Worm (Caenorhabditis elegans): ENCODE results near the gene col-162.
A peak's percentile ranks its signal among the peaks of the same experiment; 100 is the strongest.

Gene col-162

DNA sequence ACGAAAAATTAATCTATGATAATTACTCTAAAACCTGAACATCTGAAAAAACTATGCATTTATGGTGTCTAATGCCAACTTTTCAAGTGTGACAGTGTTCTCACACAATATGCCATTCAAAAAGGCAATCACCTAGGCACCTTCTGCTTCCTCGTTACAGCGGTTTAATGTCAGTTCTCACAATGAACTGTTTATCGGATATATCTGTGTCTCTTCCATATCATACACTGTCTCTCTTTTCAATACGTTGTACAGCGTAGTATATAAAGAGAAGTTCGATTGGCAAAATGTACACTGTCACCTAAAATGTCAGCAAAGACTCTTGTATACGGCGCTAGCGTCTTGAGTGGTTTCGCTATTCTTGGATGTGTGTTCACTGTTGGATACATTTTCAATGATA lies at the start of gene col-162:
Gene col-162, plus strand, starts transcription at position 301 of the 400 bp plus-strand sequence.
- TF ChIP-seq lsy-2 (tag; optimal IDR thresholded peaks at IDR 0.05) (no peak), lin-13 (tag; optimal IDR thresholded peaks at IDR 0.05) (no peak), unc-120 (tag; optimal IDR thresholded peaks at IDR 0.05; ENCODE audit: poor library complexity, severe bottlenecking) (no peak), unc-62 (GFP tag; optimal IDR thresholded peaks at IDR 0.05) (no peak), flh-1 (GFP tag; optimal IDR thresholded peaks at IDR 0.05) (no peak), ceh-43 (GFP tag; optimal IDR thresholded peaks at IDR 0.05) (no peak), ces-1 (GFP tag; optimal IDR thresholded peaks at IDR 0.05) (no peak), M03D4.4 (tag; optimal IDR thresholded peaks at IDR 0.05) (no peak)

DNA sequence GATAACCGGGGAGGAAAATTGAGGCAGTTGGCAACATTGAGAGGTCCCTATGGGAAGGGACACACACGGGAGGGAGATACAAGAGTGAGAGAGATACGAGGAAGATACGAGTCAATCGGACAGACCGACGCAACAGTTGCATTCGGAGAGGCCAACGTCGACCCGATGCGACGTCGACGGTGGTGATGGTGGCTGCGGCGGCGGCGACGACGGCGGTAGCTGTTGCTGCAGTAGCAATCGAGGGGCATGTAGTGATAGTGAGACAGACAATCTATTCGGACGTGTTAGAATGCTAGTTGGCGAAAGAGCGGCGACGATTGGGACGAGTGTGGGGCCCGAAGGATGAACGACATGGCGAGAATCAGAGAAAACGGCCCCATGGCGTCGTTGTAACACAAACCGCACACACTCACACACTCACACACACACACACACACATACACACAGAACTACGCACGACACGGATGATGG lies 48.4 kb upstream of the col-162 start:
- TF ChIP-seq ztf-11 (tag; optimal IDR thresholded peaks at IDR 0.05), result no peak
- no peak for TF ChIP-seq ceh-43 (GFP tag; optimal IDR thresholded peaks at IDR 0.05)
- TF ChIP-seq drap-1 (GFP tag; optimal IDR thresholded peaks at IDR 0.05), result peak; percentile 19
- no peak for TF ChIP-seq blmp-1 (tag; optimal IDR thresholded peaks at IDR 0.05)
- no peak for TF ChIP-seq snpc-4 (tag; optimal IDR thresholded peaks at IDR 0.05)
- TF ChIP-seq lin-32 (GFP tag; optimal IDR thresholded peaks at IDR 0.05), result no peak
- TF ChIP-seq ham-2 (GFP tag; optimal IDR thresholded peaks at IDR 0.05), result peak; percentile 61
- TF ChIP-seq mep-1 (tag; optimal IDR thresholded peaks at IDR 0.05), result no peak
- TF ChIP-seq zip-8 (tag; optimal IDR thresholded peaks at IDR 0.05), result peak; percentile 8
- no peak for TF ChIP-seq mls-2 (tag; optimal IDR thresholded peaks at IDR 0.05)
- peak; percentile 12 for TF ChIP-seq ces-1 (GFP tag; optimal IDR thresholded peaks at IDR 0.05)
- peak; percentile 39 for TF ChIP-seq flh-1 (GFP tag; optimal IDR thresholded peaks at IDR 0.05)
- TF ChIP-seq lsy-2 (tag; optimal IDR thresholded peaks at IDR 0.05), result no peak
- peak; percentile 32 for TF ChIP-seq elt-1 (tag; optimal IDR thresholded peaks at IDR 0.05; ENCODE audit: borderline replicate concordance, insufficient read depth)
- no peak for TF ChIP-seq bed-3 (GFP tag; optimal IDR thresholded peaks at IDR 0.05)
- no peak for TF ChIP-seq nhr-76 (tag; optimal IDR thresholded peaks at IDR 0.05)
- no peak for TF ChIP-seq ceh-83 (GFP tag; optimal IDR thresholded peaks at IDR 0.05)
- TF ChIP-seq nhr-237 (tag; optimal IDR thresholded peaks at IDR 0.05), result no peak
- TF ChIP-seq nhr-28 (tag; optimal IDR thresholded peaks at IDR 0.05), result no peak
- peak; percentile 86 for TF ChIP-seq hlh-1 (tag; optimal IDR thresholded peaks at IDR 0.05)
- TF ChIP-seq nhr-12 (tag; optimal IDR thresholded peaks at IDR 0.05), result no peak
- TF ChIP-seq mab-5 (tag; optimal IDR thresholded peaks at IDR 0.05), result no peak
- no peak for TF ChIP-seq tbx-8 (GFP tag; optimal IDR thresholded peaks at IDR 0.05)
- no peak for TF ChIP-seq ceh-39 (tag; optimal IDR thresholded peaks at IDR 0.05)
- TF ChIP-seq lin-13 (tag; optimal IDR thresholded peaks at IDR 0.05), result no peak
- peak; percentile 42 for TF ChIP-seq cnd-1 (tag; optimal IDR thresholded peaks at IDR 0.05)
- peak; percentile 17 for TF ChIP-seq unc-62 (GFP tag; optimal IDR thresholded peaks at IDR 0.05)
- peak; percentile 52 for TF ChIP-seq M03D4.4 (tag; optimal IDR thresholded peaks at IDR 0.05)
- TF ChIP-seq nhr-2 (tag; optimal IDR thresholded peaks at IDR 0.05), result no peak
- TF ChIP-seq unc-120 (tag; optimal IDR thresholded peaks at IDR 0.05; ENCODE audit: poor library complexity, severe bottlenecking), result peak; percentile 91
- no peak for TF ChIP-seq sem-2 (GFP tag; optimal IDR thresholded peaks at IDR 0.05)
- TF ChIP-seq sptf-1 (tag; optimal IDR thresholded peaks at IDR 0.05), result peak; percentile 46
- TF ChIP-seq elt-3 (tag; optimal IDR thresholded peaks at IDR 0.05), result no peak
- TF ChIP-seq pha-4 (tag; optimal IDR thresholded peaks at IDR 0.05), result no peak
- no peak for TF ChIP-seq unc-39 (tag; optimal IDR thresholded peaks at IDR 0.05)

DNA sequence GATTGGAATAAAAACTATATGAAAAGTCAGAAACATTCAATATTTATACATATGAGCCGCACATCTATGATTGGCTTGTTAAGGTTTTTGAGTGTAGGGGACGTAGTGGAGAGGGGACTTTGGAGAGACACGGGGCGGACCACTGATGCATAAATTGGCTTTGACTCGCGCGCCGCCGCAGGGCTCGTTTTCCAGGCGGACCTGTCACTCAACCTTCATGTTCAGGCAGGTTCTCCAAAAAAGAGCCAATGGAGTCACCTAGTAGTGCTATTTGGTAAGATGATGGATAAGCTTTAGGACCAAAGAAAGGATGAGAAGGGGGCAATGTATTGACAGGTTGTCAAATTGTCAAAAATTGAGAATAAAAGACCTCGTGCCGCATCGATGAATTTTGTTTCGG lies 46.8 kb upstream of the col-162 start:
- TF ChIP-seq ces-1 (GFP tag; optimal IDR thresholded peaks at IDR 0.05) (peak; percentile 12), hlh-1 (tag; optimal IDR thresholded peaks at IDR 0.05) (no peak), elt-1 (tag; optimal IDR thresholded peaks at IDR 0.05; ENCODE audit: borderline replicate concordance, insufficient read depth) (no peak), tbx-8 (GFP tag; optimal IDR thresholded peaks at IDR 0.05) (no peak), unc-62 (GFP tag; optimal IDR thresholded peaks at IDR 0.05) (peak; percentile 64), nhr-28 (tag; optimal IDR thresholded peaks at IDR 0.05) (no peak), mep-1 (tag; optimal IDR thresholded peaks at IDR 0.05) (no peak), M03D4.4 (tag; optimal IDR thresholded peaks at IDR 0.05) (no peak), unc-120 (tag; optimal IDR thresholded peaks at IDR 0.05; ENCODE audit: poor library complexity, severe bottlenecking) (no peak), sptf-1 (tag; optimal IDR thresholded peaks at IDR 0.05) (peak; percentile 2), mls-2 (tag; optimal IDR thresholded peaks at IDR 0.05) (no peak), ceh-83 (GFP tag; optimal IDR thresholded peaks at IDR 0.05) (no peak), pha-4 (tag; optimal IDR thresholded peaks at IDR 0.05) (no peak), flh-1 (GFP tag; optimal IDR thresholded peaks at IDR 0.05) (no peak)

Measured in whole organism, mixed stage, embryonic.